Fruit fly (Drosophila melanogaster) whole organism, embryonic: ENCODE measurements around the gene RapGAP1.

Source experiments
- C15 ChIP-seq: fragments of 200-800 bp; sonication (Bioruptor generic); IDR thresholded peaks from 3 replicates; pipeline ENCODE4 v1.3.6; 2022; ENCODE audit warnings: missing biosample characterization, missing genetic modification characterization
- CG10959 ChIP-seq: fragments of 200-800 bp; sonication (Bioruptor generic); IDR thresholded peaks from 2 replicates; pipeline ENCODE4 v1.3.6; 2022; ENCODE audit warnings: missing biosample characterization, missing genetic modification characterization
- CG13424 ChIP-seq: fragments of 200-800 bp; sonication (Bioruptor generic); optimal IDR thresholded peaks from 2 replicates; lab custom pipeline; 2019; ENCODE audit warnings: missing biosample characterization, mild to moderate bottlenecking, missing genetic modification characterization, moderate library complexity
- CG15011 ChIP-seq: fragments of 200-800 bp; sonication (Bioruptor generic); optimal IDR thresholded peaks from 3 replicates; lab custom pipeline; 2018; ENCODE audit warnings: missing biosample characterization, mild to moderate bottlenecking, missing genetic modification characterization
- CG15514 ChIP-seq: fragments of 200-800 bp; sonication (Bioruptor generic); optimal IDR thresholded peaks from 3 replicates; lab custom pipeline; 2017; ENCODE audit warnings: missing biosample characterization, missing genetic modification characterization, mild to moderate bottlenecking, moderate library complexity, missing genetic modification reagents
- CG15696 ChIP-seq: fragments of 200-800 bp; sonication (Bioruptor generic); optimal IDR thresholded peaks from 2 replicates; lab custom pipeline; 2019; ENCODE audit warnings: missing biosample characterization, mild to moderate bottlenecking, missing genetic modification characterization, moderate library complexity
- CG1602 ChIP-seq: fragments of 200-800 bp; sonication (Bioruptor generic); optimal IDR thresholded peaks from 3 replicates; lab custom pipeline; 2016; ENCODE audit warnings: missing biosample characterization, missing genetic modification characterization
- CG16863 ChIP-seq: fragments of 200-800 bp; sonication (Bioruptor generic); optimal IDR thresholded peaks from 3 replicates; lab custom pipeline; 2016; ENCODE audit warnings: missing biosample characterization, missing genetic modification characterization
- CG17385 ChIP-seq: fragments of 200-800 bp; sonication (Bioruptor generic); optimal IDR thresholded peaks from 3 replicates; lab custom pipeline; 2018; ENCODE audit warnings: missing biosample characterization, mild to moderate bottlenecking, missing genetic modification characterization
- CG31365 ChIP-seq: fragments of 200-800 bp; sonication (Bioruptor generic); optimal IDR thresholded peaks from 2 replicates; lab custom pipeline; 2018; ENCODE audit warnings: missing biosample characterization, mild to moderate bottlenecking, missing genetic modification characterization
- CG4854 ChIP-seq: fragments of 200-800 bp; sonication (Bioruptor generic); optimal IDR thresholded peaks from 2 replicates; lab custom pipeline; 2016; ENCODE audit warnings: missing biosample characterization, missing genetic modification characterization, inconsistent platforms
- CG6272 ChIP-seq: fragments of 200-800 bp; sonication (Bioruptor generic); IDR thresholded peaks from 2 replicates; pipeline ENCODE4 v1.3.6; 2022; ENCODE audit warnings: missing biosample characterization, missing genetic modification characterization
- Drgx ChIP-seq: fragments of 200-800 bp; sonication (Bioruptor generic); IDR thresholded peaks from 2 replicates; pipeline ENCODE4 v1.3.6; 2022; ENCODE audit warnings: missing biosample characterization, missing genetic modification characterization
- Hand ChIP-seq: fragments of 200-800 bp; sonication (Bioruptor generic); optimal IDR thresholded peaks from 2 replicates; lab custom pipeline; 2017; ENCODE audit warnings: mild to moderate bottlenecking, missing biosample characterization, missing genetic modification reagents, missing genetic modification characterization
- MESR4 ChIP-seq: fragments of 200-800 bp; sonication (Bioruptor generic); optimal IDR thresholded peaks from 2 replicates; lab custom pipeline; 2018; ENCODE audit warnings: missing biosample characterization, mild to moderate bottlenecking, missing genetic modification characterization, moderate library complexity
- Scr ChIP-seq: fragments of 200-800 bp; sonication (Bioruptor generic); IDR thresholded peaks from 2 replicates; pipeline ENCODE4 v1.3.6; 2022; ENCODE audit warnings: missing biosample characterization, missing genetic modification characterization; ENCODE audit not compliant: partially characterized antibody
- Side ChIP-seq: fragments of 200-800 bp; sonication (Bioruptor generic); optimal IDR thresholded peaks from 2 replicates; lab custom pipeline; 2016; ENCODE audit warnings: missing biosample characterization, missing genetic modification characterization
- aop ChIP-seq: fragments of 200-800 bp; sonication (Bioruptor generic); IDR thresholded peaks from 2 replicates; pipeline ENCODE4 v1.3.6; 2022; ENCODE audit warnings: missing biosample characterization, missing genetic modification characterization
- bcd ChIP-seq: fragments of 200-800 bp; sonication (Bioruptor generic); optimal IDR thresholded peaks from 2 replicates; lab custom pipeline; 2017; ENCODE audit warnings: missing biosample characterization, mild to moderate bottlenecking, missing genetic modification characterization
- btn ChIP-seq: fragments of 200-800 bp; sonication (Bioruptor generic); optimal IDR thresholded peaks from 2 replicates; lab custom pipeline; 2016; ENCODE audit warnings: missing biosample characterization, missing genetic modification characterization
- cas ChIP-seq: fragments of 200-800 bp; sonication (Bioruptor generic); IDR thresholded peaks from 2 replicates; pipeline ENCODE4 v1.3.6; 2022; ENCODE audit warnings: missing biosample characterization, missing genetic modification characterization
- chinmo ChIP-seq: fragments of 200-800 bp; sonication (Bioruptor generic); IDR thresholded peaks from 4 replicates; pipeline ENCODE4 v1.3.6; 2022; ENCODE audit warnings: missing biosample characterization, missing genetic modification characterization; ENCODE audit not compliant: partially characterized antibody
- chm ChIP-seq: fragments of 200-800 bp; sonication (Bioruptor generic); IDR thresholded peaks from 2 replicates; pipeline ENCODE4 v1.3.6; 2022; ENCODE audit warnings: missing biosample characterization, missing genetic modification characterization
- danr ChIP-seq: fragments of 200-800 bp; sonication (Bioruptor generic); IDR thresholded peaks from 2 replicates; pipeline ENCODE4 v1.3.6; 2022; ENCODE audit warnings: missing biosample characterization, missing genetic modification characterization
- disco-r ChIP-seq: fragments of 200-800 bp; sonication (Bioruptor generic); optimal IDR thresholded peaks from 2 replicates; lab custom pipeline; 2016; ENCODE audit warnings: missing biosample characterization, missing genetic modification characterization
- dysf ChIP-seq: fragments of 200-800 bp; sonication (Bioruptor generic); IDR thresholded peaks from 3 replicates; pipeline ENCODE4 v1.3.6; 2022; ENCODE audit warnings: missing biosample characterization, missing genetic modification characterization
- ewg ChIP-seq: fragments of 200-800 bp; sonication (Bioruptor generic); optimal IDR thresholded peaks from 3 replicates; lab custom pipeline; 2017; ENCODE audit warnings: mild to moderate bottlenecking, missing biosample characterization, missing genetic modification reagents, missing genetic modification characterization
- eyg ChIP-seq: fragments of 200-800 bp; sonication (Bioruptor generic); optimal IDR thresholded peaks from 3 replicates; lab custom pipeline; 2016; ENCODE audit warnings: missing biosample characterization, missing genetic modification characterization
- fd102C ChIP-seq: fragments of 200-800 bp; sonication (Bioruptor generic); optimal IDR thresholded peaks from 2 replicates; lab custom pipeline; 2018; ENCODE audit warnings: missing biosample characterization, mild to moderate bottlenecking, missing genetic modification characterization, moderate library complexity
- grn ChIP-seq: fragments of 200-800 bp; sonication (Bioruptor generic); optimal IDR thresholded peaks from 3 replicates; lab custom pipeline; 2017; ENCODE audit warnings: missing biosample characterization, missing genetic modification characterization
- hb ChIP-seq: fragments of 200-800 bp; sonication (Bioruptor generic); IDR thresholded peaks from 3 replicates; pipeline ENCODE4 v1.3.6; 2022; ENCODE audit warnings: missing biosample characterization, missing genetic modification characterization; ENCODE audit not compliant: partially characterized antibody
- hkb ChIP-seq, 2 experiments: fragments of 200-800 bp in 1 of 2; fragments of >200 bp in 1 of 2; sonication (Bioruptor generic) in 1 of 2; IDR thresholded peaks in 1 of 2; optimal IDR thresholded peaks in 1 of 2; 2 replicates each; pipeline versions ENCODE4 v1.3.6 to Lab custom; 2017 to 2022; ENCODE audit warnings: missing biosample characterization in 1 of 2, missing genetic modification characterization in 1 of 2
- jumu ChIP-seq: fragments of 200-800 bp; sonication (Bioruptor generic); optimal IDR thresholded peaks from 3 replicates; lab custom pipeline; 2016; ENCODE audit warnings: missing biosample characterization, missing genetic modification characterization
- kah ChIP-seq: fragments of 200-800 bp; sonication (Bioruptor generic); optimal IDR thresholded peaks from 2 replicates; lab custom pipeline; 2018; ENCODE audit warnings: missing biosample characterization, mild to moderate bottlenecking, missing genetic modification characterization
- kni ChIP-seq: fragments of 200-800 bp; sonication (Bioruptor generic); optimal IDR thresholded peaks from 3 replicates; lab custom pipeline; 2017; ENCODE audit warnings: mild to moderate bottlenecking, missing biosample characterization, missing genetic modification reagents, missing genetic modification characterization
- lov ChIP-seq, 2 experiments: fragments of 200-800 bp in 1 of 2; fragments of >200 bp in 1 of 2; sonication (Bioruptor generic) in 1 of 2; IDR thresholded peaks in 1 of 2; optimal IDR thresholded peaks in 1 of 2; 2 replicates in 1 of 2; 3 replicates in 1 of 2; pipeline versions ENCODE4 v1.3.6 to Lab custom; 2017 to 2022; ENCODE audit warnings: missing biosample characterization in 1 of 2, missing genetic modification characterization in 1 of 2
- mirr ChIP-seq: fragments of 200-800 bp; sonication (Bioruptor generic); optimal IDR thresholded peaks from 3 replicates; lab custom pipeline; 2018; ENCODE audit warnings: missing biosample characterization, mild to moderate bottlenecking, missing genetic modification characterization
- p53 ChIP-seq: fragments of 200-800 bp; sonication (Bioruptor generic); optimal IDR thresholded peaks from 2 replicates; lab custom pipeline; 2016; ENCODE audit warnings: missing biosample characterization, missing genetic modification characterization
- prd ChIP-seq, 3 experiments: fragments of >200 bp in 2 of 3; fragments of 200-800 bp in 1 of 3; sonication (Bioruptor generic) in 1 of 3; optimal IDR thresholded peaks in 2 of 3; IDR thresholded peaks in 1 of 3; 2 replicates in 2 of 3; 3 replicates in 1 of 3; pipeline versions ENCODE4 v1.3.6 to Lab custom; 2017 to 2022; ENCODE audit warnings: missing biosample characterization in 1 of 3, missing genetic modification characterization in 1 of 3
- ranshi ChIP-seq: fragments of 200-800 bp; sonication (Bioruptor generic); IDR thresholded peaks from 2 replicates; pipeline ENCODE4 v1.3.6; 2022; ENCODE audit warnings: missing biosample characterization, missing genetic modification characterization
- repo ChIP-seq: fragments of 200-800 bp; sonication (Bioruptor generic); optimal IDR thresholded peaks from 2 replicates; lab custom pipeline; 2016; ENCODE audit warnings: missing biosample characterization, missing genetic modification characterization
- sim ChIP-seq: fragments of 200-800 bp; sonication (Bioruptor generic); IDR thresholded peaks from 2 replicates; pipeline ENCODE4 v1.3.6; 2022; ENCODE audit warnings: missing biosample characterization, missing genetic modification characterization
- so ChIP-seq: fragments of 200-800 bp; sonication (Bioruptor generic); IDR thresholded peaks from 3 replicates; pipeline ENCODE4 v1.3.6; 2022; ENCODE audit warnings: missing biosample characterization, missing genetic modification characterization
- sqz ChIP-seq: fragments of 200-800 bp; sonication (Bioruptor generic); optimal IDR thresholded peaks from 3 replicates; lab custom pipeline; 2018; ENCODE audit warnings: missing biosample characterization, mild to moderate bottlenecking, missing genetic modification characterization
- twi ChIP-seq: fragments of 200-800 bp; optimal IDR thresholded peaks from 2 replicates; lab custom pipeline; 2019; ENCODE audit warnings: missing biosample characterization, mild to moderate bottlenecking, missing genetic modification characterization, moderate library complexity
- usp ChIP-seq: fragments of >200 bp; optimal IDR thresholded peaks from 2 replicates; lab custom pipeline; 2017; ENCODE audit warnings: missing biosample characterization, missing genetic modification characterization
- zf30C ChIP-seq: fragments of 200-800 bp; sonication (Bioruptor generic); optimal IDR thresholded peaks from 3 replicates; lab custom pipeline; 2018; ENCODE audit warnings: missing biosample characterization, mild to moderate bottlenecking, missing genetic modification characterization
- zfh1 ChIP-seq: fragments of 200-800 bp; sonication (Bioruptor generic); IDR thresholded peaks from 3 replicates; pipeline ENCODE4 v1.3.6; 2022; ENCODE audit warnings: missing biosample characterization, missing genetic modification characterization

Gene RapGAP1

DNA sequence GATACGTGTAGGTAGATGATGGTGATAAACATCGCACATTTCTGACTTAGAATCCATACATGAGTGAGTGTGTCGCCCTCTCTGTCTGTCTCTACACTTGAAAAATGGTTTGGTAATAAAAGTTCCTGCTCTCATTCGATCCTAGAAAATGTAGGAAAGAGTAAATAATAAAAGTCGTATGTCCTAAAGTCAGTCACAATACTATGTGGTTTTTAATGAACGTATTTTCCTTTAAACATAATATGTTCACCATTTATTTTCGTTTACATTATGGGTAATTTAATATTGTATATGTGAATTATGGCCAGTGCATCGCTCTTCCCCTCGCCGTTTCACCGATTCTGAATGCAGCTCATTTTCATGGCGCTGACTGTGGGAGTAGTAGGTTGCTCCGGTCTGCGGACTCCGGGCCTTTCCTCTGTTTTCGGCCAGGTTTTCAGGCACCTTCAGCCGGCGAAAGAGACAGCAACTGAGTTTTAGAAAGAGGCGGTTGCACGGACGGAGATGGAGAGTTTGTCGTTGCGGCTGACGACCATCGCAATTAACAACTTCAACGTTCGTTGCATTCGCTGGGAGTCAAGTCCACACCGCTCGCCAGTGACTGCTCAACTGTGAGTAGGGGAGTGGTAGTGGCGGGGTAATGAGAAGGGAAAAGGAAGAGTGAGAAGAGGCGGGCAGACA, 46.0 kb downstream of the RapGAP1 start (continued):
- TF ChIP-seq CG13424 (tag; lab: Kevin White, UChicago) = peak; percentile 7
- TF ChIP-seq CG15011 = no peak
- TF ChIP-seq chm (GFP tag; lab: Robert Waterston, UW) = no peak
- peak; percentile 64 for TF ChIP-seq CG10959 (GFP tag; lab: Robert Waterston, UW)
- TF ChIP-seq bcd (GFP tag; lab: Kevin White, UChicago) = peak; percentile 30
- peak; percentile 23 for TF ChIP-seq grn (GFP tag; lab: Kevin White, UChicago)
- TF ChIP-seq kah (GFP tag; lab: Kevin White, UChicago) = no peak
- no peak for TF ChIP-seq hb
- no peak for TF ChIP-seq CG6272 (GFP tag; lab: Robert Waterston, UW)
- peak; percentile 43 for TF ChIP-seq fd102C (GFP tag; lab: Kevin White, UChicago)
- no peak for TF ChIP-seq C15
- no peak for TF ChIP-seq btn
- no peak for TF ChIP-seq Side (GFP tag; lab: Kevin White, UChicago)
- peak; percentile 7 for TF ChIP-seq kni (GFP tag; lab: Kevin White, UChicago)
- TF ChIP-seq CG1602 (GFP tag; lab: Kevin White, UChicago) = peak; percentile 9
- peak; percentile 86 for TF ChIP-seq zf30C (GFP tag; lab: Kevin White, UChicago)
- no peak for TF ChIP-seq CG4854 (GFP tag; lab: Kevin White, UChicago)
- peak; percentile 28 for TF ChIP-seq CG16863 (GFP tag; lab: Kevin White, UChicago)
- TF ChIP-seq CG31365 = no peak
- TF ChIP-seq lov (optimal IDR thresholded peaks at IDR 0.05; lab: Kevin White, UChicago) = no peak
- 0 out of 3 replicates have a peak, but pooled peaks have one; percentile 50 for TF ChIP-seq lov (GFP tag; IDR thresholded peaks at IDR 0.05; lab: Robert Waterston, UW)
- TF ChIP-seq CG17385 = no peak
- TF ChIP-seq sqz (GFP tag; lab: Kevin White, UChicago) = no peak
- no peak for TF ChIP-seq CG15514 (GFP tag; lab: Kevin White, UChicago)
- no peak for TF ChIP-seq eyg (GFP tag; lab: Kevin White, UChicago)
- TF ChIP-seq Drgx (GFP tag; lab: Robert Waterston, UW) = no peak
- no peak for TF ChIP-seq usp (GFP tag; lab: Kevin White, UChicago)
- TF ChIP-seq repo (GFP tag; lab: Kevin White, UChicago) = no peak
- no peak for TF ChIP-seq cas (GFP tag; lab: Robert Waterston, UW)
- no peak for TF ChIP-seq Hand (GFP tag; lab: Kevin White, UChicago)
- TF ChIP-seq prd (optimal IDR thresholded peaks at IDR 0.05; lab: Kevin White, UChicago) = no peak
- TF ChIP-seq prd (GFP tag; IDR thresholded peaks at IDR 0.05; lab: Robert Waterston, UW) = peak; percentile 57; the same call in 1 of the 3 replicates
- peak; percentile 65 for TF ChIP-seq CG15696
- TF ChIP-seq twi (tag; lab: Kevin White, UChicago) = peak; percentile 37
- no peak for TF ChIP-seq chinmo (GFP tag; lab: Robert Waterston, UW)
- TF ChIP-seq aop (GFP tag; lab: Robert Waterston, UW) = no peak
- no peak for TF ChIP-seq disco-r (GFP tag; lab: Kevin White, UChicago)
- peak; percentile 27; the same call in 1 of the 3 replicates for TF ChIP-seq dysf (GFP tag; lab: Robert Waterston, UW)
- TF ChIP-seq sim (GFP tag; lab: Robert Waterston, UW) = no peak
- TF ChIP-seq danr (GFP tag; lab: Robert Waterston, UW) = no peak
- TF ChIP-seq so = no peak
- no peak for TF ChIP-seq mirr (GFP tag; lab: Kevin White, UChicago)
- TF ChIP-seq MESR4 (GFP tag; lab: Kevin White, UChicago) = no peak
- peak; percentile 71; the same call in 2 of the 3 replicates for TF ChIP-seq zfh1 (GFP tag; lab: Robert Waterston, UW)
- TF ChIP-seq ewg (GFP tag; lab: Kevin White, UChicago) = no peak
- no peak for TF ChIP-seq p53
- no peak for TF ChIP-seq jumu (GFP tag; lab: Kevin White, UChicago)
- TF ChIP-seq ranshi = no peak
- TF ChIP-seq Scr (GFP tag; lab: Robert Waterston, UW) = no peak
- no peak for TF ChIP-seq hkb (optimal IDR thresholded peaks at IDR 0.05; lab: Kevin White, UChicago)
- TF ChIP-seq hkb (GFP tag; IDR thresholded peaks at IDR 0.05; lab: Robert Waterston, UW) = no peak
